Worm (Caenorhabditis elegans) whole organism, L1 larva: ENCODE measurements around the gene K06B4.4.
"Not testable (repeated sequence)": the region's sequence is repeated elsewhere in the genome, so short reads cannot be mapped to it uniquely, and the experiment has no call there.

Source experiments
- ama-1 ChIP-seq: fragments of 150-350 bp; optimal IDR thresholded peaks from 2 replicates; lab custom pipeline; 2014
- elt-3 ChIP-seq, 6 experiments: fragments of 150-350 bp in 1 of 6; sonication (generic microtip); optimal IDR thresholded peaks; 2 replicates each; lab custom pipeline; 2017 to 2018; ENCODE audit warnings: missing biosample characterization in 6 of 6, missing genetic modification characterization in 6 of 6, inconsistent platforms in 1 of 6
- lin-13 ChIP-seq: fragments of 150-350 bp; optimal IDR thresholded peaks from 2 replicates; lab custom pipeline; 2014; ENCODE audit warnings: missing biosample characterization, missing genetic modification reagents, missing genetic modification characterization
- lin-39 ChIP-seq: fragments of 150-350 bp; optimal IDR thresholded peaks from 2 replicates; lab custom pipeline; 2014; ENCODE audit warnings: missing biosample characterization, missing genetic modification reagents, missing genetic modification characterization
- snu-23 ChIP-seq: sonication (generic microtip); optimal IDR thresholded peaks from 2 replicates; lab custom pipeline; 2016; ENCODE audit warnings: missing genetic modification characterization, missing compliant biosample characterization
- unc-130 ChIP-seq: fragments of 150-350 bp; optimal IDR thresholded peaks from 2 replicates; lab custom pipeline; 2017; ENCODE audit warnings: missing biosample characterization, missing genetic modification characterization, inconsistent platforms
- zag-1 ChIP-seq: fragments of 150-350 bp; optimal IDR thresholded peaks from 2 replicates; lab custom pipeline; 2014; ENCODE audit warnings: missing biosample characterization, missing genetic modification characterization
- ztf-11 ChIP-seq, 2 experiments: sonication (generic microtip); optimal IDR thresholded peaks; 2 replicates each; lab custom pipeline; 2016 to 2017; ENCODE audit warnings: missing genetic modification characterization in 2 of 2, missing biosample characterization in 1 of 2, missing compliant biosample characterization in 1 of 2

DNA sequence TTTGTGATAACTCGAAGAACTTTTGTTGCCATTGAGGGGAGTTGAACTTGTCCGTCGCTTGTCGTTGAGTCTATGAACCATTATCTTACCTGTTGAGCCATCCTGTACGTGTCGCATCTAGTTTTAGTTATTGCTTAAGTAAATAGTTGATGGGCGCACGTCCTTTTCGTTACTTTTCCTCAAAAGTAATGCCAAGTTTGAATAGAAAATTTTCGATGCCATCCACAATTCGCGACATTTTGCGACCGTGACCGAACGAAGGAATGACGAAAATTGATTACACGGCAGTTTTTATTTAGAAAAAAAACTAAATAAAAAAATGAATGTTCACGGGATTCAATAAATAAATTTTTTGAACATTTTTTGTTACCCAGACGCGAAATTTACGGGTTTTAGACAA is 770 bp upstream of the K06B4.4 start, which contains the start of gene F53E4.1:
- not testable (repeated sequence) for TF ChIP-seq lin-39 (tag; lab: Kevin White, UChicago); ztf-11 (tag; optimal IDR thresholded peaks at IDR 0.05; lab: Kevin White, UChicago); unc-130 (tag; lab: Kevin White, UChicago); lin-13; zag-1 (tag; lab: Kevin White, UChicago); snu-23 (GFP tag; lab: Kevin White, UChicago); elt-3 (tag; optimal IDR thresholded peaks at IDR 0.05; lab: Kevin White, UChicago); ama-1 (lab: Kevin White, UChicago)
